Worm (Caenorhabditis elegans) whole organism, L4 larva: ENCODE results near the gene F13B6.3.

ENCODE experiments used
- D1046.2 ChIP-seq: fragments of 200-800 bp; sonication (Bioruptor generic); IDR thresholded peaks from 2 replicates; pipeline ENCODE4 v1.3.6; 2022; ENCODE audit warnings: missing genetic modification characterization, missing compliant biosample characterization
- F26F4.8 ChIP-seq: fragments of 200-800 bp; sonication (Bioruptor generic); conservative IDR thresholded peaks from 2 replicates; pipeline ENCODE4 v1.3.6; 2022; ENCODE audit warnings: missing genetic modification characterization, missing compliant biosample characterization
- F37D6.2 ChIP-seq: sonication (generic microtip); optimal IDR thresholded peaks from 2 replicates; lab custom pipeline; 2016; ENCODE audit warnings: mild to moderate bottlenecking, missing genetic modification characterization, missing compliant biosample characterization
- F49E8.2 ChIP-seq: sonication (generic microtip); optimal IDR thresholded peaks from 2 replicates; lab custom pipeline; 2016; ENCODE audit warnings: missing compliant biosample characterization, mild to moderate bottlenecking, missing genetic modification characterization, borderline replicate concordance
- T20F7.1 ChIP-seq: fragments of 200-800 bp; sonication (Bioruptor generic); optimal IDR thresholded peaks from 2 replicates; lab custom pipeline; 2018; ENCODE audit warnings: mild to moderate bottlenecking, missing genetic modification characterization, missing compliant biosample characterization
- Y105C5A.15 ChIP-seq: fragments of 200-800 bp; sonication (Bioruptor generic); IDR thresholded peaks from 2 replicates; pipeline ENCODE4 v1.3.6; 2022; ENCODE audit warnings: missing genetic modification characterization, missing compliant biosample characterization
- Y48G9A.11 ChIP-seq: fragments of 200-800 bp; sonication (Bioruptor generic); IDR thresholded peaks from 2 replicates; pipeline ENCODE4 v1.3.6; 2022; ENCODE audit warnings: missing genetic modification reagents, missing genetic modification characterization, missing compliant biosample characterization
- ZK337.2 ChIP-seq: fragments of 200-800 bp; sonication (Bioruptor generic); IDR thresholded peaks from 2 replicates; pipeline ENCODE4 v1.3.6; 2022; ENCODE audit warnings: missing genetic modification reagents, missing genetic modification characterization, missing compliant biosample characterization
- aha-1 ChIP-seq: fragments of 150-350 bp; peaks from one replicate; lab custom pipeline; 2014; ENCODE audit warnings: missing biosample characterization, missing genetic modification characterization
- dpl-1 ChIP-seq: fragments of 150-350 bp; optimal IDR thresholded peaks from 2 replicates; lab custom pipeline; 2014; ENCODE audit warnings: missing biosample characterization, missing genetic modification reagents, missing genetic modification characterization
- dve-1 ChIP-seq: sonication (generic microtip); optimal IDR thresholded peaks from 2 replicates; lab custom pipeline; 2017; ENCODE audit warnings: antibody characterized with exemption, mild to moderate bottlenecking, missing genetic modification characterization, missing compliant biosample characterization; ENCODE audit not compliant: insufficient read depth
- egl-43 ChIP-seq: fragments of 200-800 bp; sonication (Bioruptor generic); IDR thresholded peaks from 2 replicates; pipeline ENCODE4 v1.3.6; 2022; ENCODE audit warnings: missing genetic modification reagents, missing genetic modification characterization, missing compliant biosample characterization
- fkh-10 ChIP-seq: fragments of 150-350 bp; optimal IDR thresholded peaks from 2 replicates; lab custom pipeline; 2014; ENCODE audit warnings: missing biosample characterization, missing genetic modification reagents, missing genetic modification characterization
- fos-1 ChIP-seq: fragments of 150-350 bp; optimal IDR thresholded peaks from 2 replicates; lab custom pipeline; 2014; ENCODE audit warnings: missing biosample characterization, missing genetic modification characterization
- hmg-1.1 ChIP-seq: fragments of 200-800 bp; sonication (Bioruptor generic); IDR thresholded peaks from 2 replicates; pipeline ENCODE4 v1.3.6; 2022; ENCODE audit warnings: missing genetic modification reagents, missing genetic modification characterization, missing compliant biosample characterization
- lim-7 ChIP-seq: fragments of 200-800 bp; sonication (Bioruptor generic); IDR thresholded peaks from 2 replicates; pipeline ENCODE4 v1.3.6; 2022; ENCODE audit warnings: missing genetic modification characterization, missing compliant biosample characterization
- lin-1 ChIP-seq: fragments of 200-800 bp; sonication (Bioruptor generic); IDR thresholded peaks from 2 replicates; pipeline ENCODE4 v1.3.6; 2022; ENCODE audit warnings: missing genetic modification reagents, missing genetic modification characterization, missing compliant biosample characterization
- lin-13 ChIP-seq: fragments of 150-350 bp; optimal IDR thresholded peaks from 2 replicates; lab custom pipeline; 2014; ENCODE audit warnings: missing biosample characterization, missing genetic modification reagents, missing genetic modification characterization
- lir-3 ChIP-seq: sonication (generic microtip); optimal IDR thresholded peaks from 2 replicates; lab custom pipeline; 2016; ENCODE audit warnings: mild to moderate bottlenecking, missing genetic modification characterization, missing compliant biosample characterization
- madf-9 ChIP-seq: fragments of 200-800 bp; sonication (Bioruptor generic); conservative IDR thresholded peaks from 2 replicates; pipeline ENCODE4 v1.3.6; 2022; ENCODE audit warnings: missing genetic modification reagents, missing genetic modification characterization, missing compliant biosample characterization
- mdl-1 ChIP-seq, 2 experiments: fragments of 150-350 bp in 1 of 2; sonication (generic microtip) in 1 of 2; optimal IDR thresholded peaks; 2 replicates each; lab custom pipeline; 2014 to 2017; ENCODE audit warnings: missing biosample characterization in 2 of 2, missing genetic modification characterization in 2 of 2
- mes-2 ChIP-seq: sonication (generic microtip); optimal IDR thresholded peaks from 2 replicates; lab custom pipeline; 2016; ENCODE audit warnings: missing genotype, mild to moderate bottlenecking, missing genetic modification characterization, missing compliant biosample characterization; ENCODE audit not compliant: poor library complexity, severe bottlenecking
- nhr-11 ChIP-seq: fragments of 150-350 bp; optimal IDR thresholded peaks from 2 replicates; lab custom pipeline; 2014; ENCODE audit warnings: missing biosample characterization, missing genetic modification characterization
- nhr-25 ChIP-seq: sonication (generic microtip); optimal IDR thresholded peaks from 2 replicates; lab custom pipeline; 2017; ENCODE audit warnings: missing genetic modification characterization, mild to moderate bottlenecking, missing compliant biosample characterization, antibody characterized with exemption, moderate library complexity, borderline replicate concordance; ENCODE audit not compliant: insufficient read depth
- nhr-42 ChIP-seq: fragments of 200-800 bp; sonication (Bioruptor generic); IDR thresholded peaks from 2 replicates; pipeline ENCODE4 v1.3.6; 2022; ENCODE audit warnings: missing genetic modification characterization, missing compliant biosample characterization
- nhr-77 ChIP-seq: fragments of 150-350 bp; optimal IDR thresholded peaks from 2 replicates; lab custom pipeline; 2014; ENCODE audit warnings: missing biosample characterization, missing genetic modification characterization
- rbr-2 ChIP-seq: sonication (generic microtip); optimal IDR thresholded peaks from 2 replicates; lab custom pipeline; 2016; ENCODE audit warnings: missing genotype, missing genetic modification characterization, missing compliant biosample characterization
- saeg-2 ChIP-seq: fragments of 200-800 bp; sonication (Bioruptor generic); IDR thresholded peaks from 2 replicates; pipeline ENCODE4 v1.3.6; 2022; ENCODE audit warnings: missing genetic modification reagents, missing genetic modification characterization, missing compliant biosample characterization
- snpc-4 ChIP-seq: fragments of 150-350 bp; optimal IDR thresholded peaks from 2 replicates; lab custom pipeline; 2014; ENCODE audit warnings: missing biosample characterization, missing genetic modification characterization
- tra-1 ChIP-seq: fragments of 200-800 bp; sonication (Bioruptor generic); IDR thresholded peaks from 2 replicates; pipeline ENCODE4 v1.3.6; 2022; ENCODE audit warnings: missing genetic modification reagents, missing genetic modification characterization, missing compliant biosample characterization
- unc-130 ChIP-seq: sonication (generic microtip); optimal IDR thresholded peaks from 2 replicates; lab custom pipeline; 2016; ENCODE audit warnings: missing genetic modification reagents, missing genetic modification characterization, missing compliant biosample characterization
- unc-62 ChIP-seq, 3 experiments: fragments of 150-350 bp in 1 of 3; sonication (generic microtip); optimal IDR thresholded peaks in 2 of 3; peaks in 1 of 3; 1 replicate in 1 of 3; 2 replicates in 2 of 3; lab custom pipeline; 2014 to 2017; ENCODE audit warnings: missing biosample characterization in 3 of 3, missing genetic modification characterization in 3 of 3, missing genetic modification reagents in 3 of 3, missing genotype in 1 of 3
- ztf-11 ChIP-seq: fragments of 150-350 bp; optimal IDR thresholded peaks from 2 replicates; lab custom pipeline; 2014; ENCODE audit warnings: missing biosample characterization, missing genetic modification characterization

The F13B6.3 gene

DNA sequence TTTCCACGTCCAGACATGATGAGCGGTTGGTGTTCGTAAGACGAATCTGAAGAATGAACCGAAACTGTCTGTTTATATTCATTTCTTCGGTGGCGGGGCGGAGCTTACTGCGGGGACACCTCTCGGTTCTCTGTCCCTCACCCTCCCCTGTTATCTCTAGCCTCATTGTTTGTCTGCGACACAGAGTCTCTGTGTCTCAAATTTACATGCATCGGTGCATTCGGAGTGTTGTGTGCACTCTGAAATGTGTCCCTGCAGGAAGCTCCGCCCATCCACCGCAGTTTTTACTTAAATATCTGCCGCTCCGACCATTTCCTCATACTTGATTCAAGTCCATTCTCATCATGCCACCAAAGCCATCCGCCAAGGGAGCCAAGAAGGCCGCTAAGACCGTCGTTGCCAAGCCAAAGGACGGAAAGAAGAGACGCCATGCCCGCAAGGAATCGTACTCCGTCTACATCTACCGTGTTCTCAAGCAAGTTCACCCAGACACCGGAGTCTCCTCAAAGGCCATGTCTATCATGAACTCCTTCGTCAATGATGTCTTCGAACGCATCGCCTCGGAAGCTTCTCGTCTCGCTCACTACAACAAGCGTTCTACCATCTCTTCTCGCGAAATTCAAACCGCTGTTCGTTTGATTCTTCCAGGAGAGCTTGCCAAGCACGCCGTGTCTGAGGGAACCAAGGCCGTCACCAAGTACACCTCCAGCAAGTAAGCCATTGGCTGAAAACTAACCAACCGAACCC, 20.6 kb upstream of the F13B6.3 start, which contains the start of the genes his-61 and his-62 (continued):
- TF ChIP-seq dpl-1 (peak; percentile 42), madf-9 (no peak), mes-2 (tag; lab: Kevin White, UChicago) (peak; percentile 83), hmg-1.1 (GFP tag; lab: Robert Waterston, UW) (peak; percentile 48; the same call in 1 of the 2 replicates), fos-1 (tag; lab: Kevin White, UChicago) (no peak), nhr-11 (no peak), unc-62 (GFP tag; optimal IDR thresholded peaks at IDR 0.05 in 1 of 2; lab: Kevin White, UChicago) (peak in 1 of 2 experiments; percentile 87), unc-62 (tag; optimal IDR thresholded peaks at IDR 0.05; lab: Kevin White, UChicago) (no peak), nhr-42 (GFP tag; lab: Robert Waterston, UW) (peak; percentile 79; the same call in 1 of the 2 replicates), unc-130 (no peak), snpc-4 (tag; lab: Kevin White, UChicago) (no peak), nhr-77 (tag; lab: Kevin White, UChicago) (peak; percentile 20), lir-3 (tag; lab: Kevin White, UChicago) (no peak), T20F7.1 (GFP tag; lab: Kevin White, UChicago) (peak; percentile 67), nhr-25 (tag; lab: Kevin White, UChicago) (peak; percentile 8), saeg-2 (0 out of 2 replicates have a peak, but pooled peaks have one; percentile 46), dve-1 (tag; lab: Kevin White, UChicago) (peak; percentile 98), ztf-11 (tag; lab: Kevin White, UChicago) (no peak), Y48G9A.11 (GFP tag; lab: Robert Waterston, UW) (no peak), lin-13 (GFP tag; lab: Kevin White, UChicago) (peak; percentile 36), lin-1 (GFP tag; lab: Robert Waterston, UW) (peak; percentile 45; the same call in 1 of the 2 replicates), F49E8.2 (tag; lab: Kevin White, UChicago) (peak; percentile 10), rbr-2 (tag; lab: Kevin White, UChicago) (peak; percentile 74), tra-1 (GFP tag; lab: Robert Waterston, UW) (0 out of 2 replicates have a peak, but pooled peaks have one; percentile 43), mdl-1 (tag; optimal IDR thresholded peaks at IDR 0.05; lab: Kevin White, UChicago) (no peak), D1046.2 (GFP tag; lab: Robert Waterston, UW) (0 out of 2 replicates have a peak, but pooled peaks have one; percentile 40), F37D6.2 (tag; lab: Kevin White, UChicago) (no peak)

- TF ChIP-seq egl-43 (GFP tag; lab: Robert Waterston, UW) (peak; percentile 60; the same call in 1 of the 2 replicates), F49E8.2 (tag; lab: Kevin White, UChicago) (peak; percentile 14), F26F4.8 (GFP tag; lab: Robert Waterston, UW) (peak; percentile 64; the same call in 1 of the 2 replicates), lim-7 (GFP tag; lab: Robert Waterston, UW) (peak; percentile 23; the same call in 1 of the 2 replicates), D1046.2 (GFP tag; lab: Robert Waterston, UW) (0 out of 2 replicates have a peak, but pooled peaks have one; percentile 8), Y105C5A.15 (peak; percentile 32; the same call in 1 of the 2 replicates)
These were observed 19.9 kb upstream of the F13B6.3 start for ce11 chrIV:7485565-7486200.

ce11 chrIV:7478134-7478533, 12.4 kb upstream of the F13B6.3 start, which contains the start of gene rod-1:
TSS of gene rod-1 (plus strand) at chrIV:7478452.
- peak; percentile 69 for TF ChIP-seq dpl-1
- TF ChIP-seq aha-1 (tag; lab: Kevin White, UChicago) = peak; percentile 57
- peak; percentile 12 for TF ChIP-seq fkh-10 (GFP tag; lab: Kevin White, UChicago)
- no peak for TF ChIP-seq ZK337.2 (GFP tag; lab: Robert Waterston, UW)
